Worm (Caenorhabditis elegans): ENCODE measurements around the gene ZK632.10.

Gene ZK632.10

ce11 chrIII:9853667-9854620 lies 26.4 kb upstream of the ZK632.10 start:
- TF ChIP-seq unc-62 (GFP tag; optimal IDR thresholded peaks at IDR 0.05) = no peak

- no peak for TF ChIP-seq unc-62 (GFP tag; optimal IDR thresholded peaks at IDR 0.05)
These were observed 24.0 kb upstream of the ZK632.10 start, which contains the start of gene K11H3.3 for ce11 chrIII:9851547-9851946. Gene K11H3.3, plus strand, starts transcription at chrIII:9851854.

ce11 chrIII:9850877-9851276 lies 23.4 kb upstream of the ZK632.10 start:
- TF ChIP-seq unc-62 (GFP tag; optimal IDR thresholded peaks at IDR 0.05) = no peak

- TF ChIP-seq unc-62 (GFP tag; optimal IDR thresholded peaks at IDR 0.05) = no peak
These were observed 22.4 kb upstream of the ZK632.10 start for ce11 chrIII:9849950-9850349.

- no peak for TF ChIP-seq unc-62 (GFP tag; optimal IDR thresholded peaks at IDR 0.05)
These were observed 21.1 kb upstream of the ZK632.10 start for ce11 chrIII:9848603-9849002.

ce11 chrIII:9848083-9848482 lies 20.6 kb upstream of the ZK632.10 start, which contains the start of gene mrpl-36:
Gene mrpl-36, minus strand, starts transcription at chrIII:9848116.
- no peak for TF ChIP-seq unc-62 (GFP tag; optimal IDR thresholded peaks at IDR 0.05)

ce11 chrIII:9846093-9846492 lies 18.6 kb upstream of the ZK632.10 start, which contains the start of gene K11H3.2:
Gene K11H3.2, plus strand, starts transcription at chrIII:9846393.
- TF ChIP-seq unc-62 (GFP tag; optimal IDR thresholded peaks at IDR 0.05) = no peak

- no peak for TF ChIP-seq unc-62 (GFP tag; optimal IDR thresholded peaks at IDR 0.05)
These were observed 16.2 kb upstream of the ZK632.10 start, which contains the start of gene K11H3.5 for ce11 chrIII:9843715-9844114. Gene K11H3.5, plus strand, starts transcription at chrIII:9843768.

ce11 chrIII:9834888-9835287 lies 7.4 kb upstream of the ZK632.10 start, which contains the start of gene K11H3.8:
Gene K11H3.8, plus strand, starts transcription at chrIII:9835188.
- no peak for TF ChIP-seq unc-62 (GFP tag; optimal IDR thresholded peaks at IDR 0.05)

ce11 chrIII:9832569-9832968 lies 5.0 kb upstream of the ZK632.10 start:
- no peak for TF ChIP-seq unc-62 (GFP tag; optimal IDR thresholded peaks at IDR 0.05)

ce11 chrIII:9830502-9830901 lies 3.0 kb upstream of the ZK632.10 start, which contains the start of gene ZK632.12:
Gene ZK632.12, plus strand, starts transcription at chrIII:9830802.
- TF ChIP-seq unc-62 (GFP tag; optimal IDR thresholded peaks at IDR 0.05) = no peak

ce11 chrIII:9826005-9826404 lies 1.5 kb downstream of the ZK632.10 start:
- no peak for TF ChIP-seq unc-62 (GFP tag; optimal IDR thresholded peaks at IDR 0.05)

- no peak for TF ChIP-seq unc-62 (GFP tag; optimal IDR thresholded peaks at IDR 0.05)
These were observed 2.3 kb downstream of the ZK632.10 start, which contains the start of gene ZK632.9 for ce11 chrIII:9825073-9825828. Gene ZK632.9, minus strand, starts transcription at chrIII:9825432.

- TF ChIP-seq unc-62 (GFP tag; optimal IDR thresholded peaks at IDR 0.05) = no peak
These were observed 3.1 kb downstream of the ZK632.10 start, which contains the start of gene lin-52 for ce11 chrIII:9824330-9824934. Gene lin-52, minus strand, starts transcription at chrIII:9824750.

- no peak for TF ChIP-seq unc-62 (GFP tag; optimal IDR thresholded peaks at IDR 0.05)
These were observed 3.8 kb downstream of the ZK632.10 start for ce11 chrIII:9823748-9824147.

ce11 chrIII:9822942-9823341 lies 4.6 kb downstream of the ZK632.10 start, which contains the start of gene arl-5:
Gene arl-5, plus strand, starts transcription at chrIII:9823242.
- TF ChIP-seq unc-62 (GFP tag; optimal IDR thresholded peaks at IDR 0.05) = no peak

All from whole organism, dauer.